Worm (Caenorhabditis elegans) whole organism, L3 larva: Measurements from ENCODE around the gene ZK54.3.

Experiments
- R02D3.7 ChIP-seq: fragments of 150-350 bp; optimal IDR thresholded peaks from 2 replicates; lab custom pipeline; 2014; ENCODE audit warnings: missing biosample characterization, missing genetic modification characterization
- ama-1 ChIP-seq: fragments of 150-350 bp; optimal IDR thresholded peaks from 2 replicates; lab custom pipeline; 2018
- ceh-16 ChIP-seq: sonication (generic microtip); optimal IDR thresholded peaks from 2 replicates; lab custom pipeline; 2017; ENCODE audit warnings: missing biosample characterization, missing genetic modification characterization
- ceh-28 ChIP-seq: fragments of 150-350 bp; optimal IDR thresholded peaks from 2 replicates; lab custom pipeline; 2014; ENCODE audit warnings: missing biosample characterization, missing genetic modification reagents, missing genetic modification characterization
- ceh-82 ChIP-seq: fragments of 150-350 bp; optimal IDR thresholded peaks from 2 replicates; lab custom pipeline; 2014; ENCODE audit warnings: missing biosample characterization, missing genetic modification characterization
- ceh-9 ChIP-seq: sonication (generic microtip); optimal IDR thresholded peaks from 2 replicates; lab custom pipeline; 2018; ENCODE audit warnings: missing biosample characterization, missing genetic modification characterization
- daf-12 ChIP-seq: fragments of 150-350 bp; optimal IDR thresholded peaks from 2 replicates; lab custom pipeline; 2014; ENCODE audit warnings: missing biosample characterization, missing genetic modification reagents, missing genetic modification characterization
- egl-27 ChIP-seq: sonication (generic microtip); optimal IDR thresholded peaks from 4 replicates; lab custom pipeline; 2017; ENCODE audit warnings: missing biosample characterization, missing genetic modification reagents, missing genetic modification characterization
- elt-1 ChIP-seq: fragments of 150-350 bp; optimal IDR thresholded peaks from 2 replicates; lab custom pipeline; 2014; ENCODE audit warnings: missing biosample characterization, missing genetic modification characterization
- elt-2 ChIP-seq: sonication (generic microtip); optimal IDR thresholded peaks from 2 replicates; lab custom pipeline; 2016; ENCODE audit warnings: missing genetic modification reagents, mild to moderate bottlenecking, missing genetic modification characterization, missing compliant biosample characterization
- elt-3 ChIP-seq, 3 experiments: fragments of 150-350 bp in 1 of 3; sonication (generic microtip) in 2 of 3; optimal IDR thresholded peaks; 2 replicates in 2 of 3; 4 replicates in 1 of 3; lab custom pipeline; 2014 to 2017; ENCODE audit warnings: missing biosample characterization in 3 of 3, missing genetic modification characterization in 3 of 3
- eor-1 ChIP-seq, 2 experiments: fragments of 150-350 bp; optimal IDR thresholded peaks; 2 replicates each; lab custom pipeline; 2014 to 2018; ENCODE audit warnings: missing biosample characterization in 2 of 2, missing genetic modification characterization in 2 of 2
- hmg-11 ChIP-seq: sonication (generic microtip); optimal IDR thresholded peaks from 2 replicates; lab custom pipeline; 2016; ENCODE audit warnings: missing genetic modification characterization, missing compliant biosample characterization
- lin-39 ChIP-seq: fragments of 150-350 bp; optimal IDR thresholded peaks from 2 replicates; lab custom pipeline; 2018; ENCODE audit warnings: missing biosample characterization, missing genetic modification reagents, missing genetic modification characterization
- mml-1 ChIP-seq: fragments of 150-350 bp; sonication (generic microtip); optimal IDR thresholded peaks from 3 replicates; lab custom pipeline; 2014; ENCODE audit warnings: missing biosample characterization, missing genetic modification characterization
- nfya-1 ChIP-seq: sonication (generic microtip); optimal IDR thresholded peaks from 2 replicates; lab custom pipeline; 2017; ENCODE audit warnings: missing genetic modification characterization, mild to moderate bottlenecking, missing compliant biosample characterization, antibody characterized with exemption, moderate library complexity; ENCODE audit not compliant: insufficient read depth
- nhr-11 ChIP-seq: fragments of 150-350 bp; optimal IDR thresholded peaks from 2 replicates; lab custom pipeline; 2014; ENCODE audit warnings: missing biosample characterization, missing genetic modification characterization
- nhr-12 ChIP-seq: fragments of 150-350 bp; optimal IDR thresholded peaks from 2 replicates; lab custom pipeline; 2014; ENCODE audit warnings: missing biosample characterization, missing genetic modification characterization
- nhr-23 ChIP-seq: fragments of 150-350 bp; optimal IDR thresholded peaks from 2 replicates; lab custom pipeline; 2014; ENCODE audit warnings: missing biosample characterization, missing genetic modification reagents, missing genetic modification characterization
- nhr-237 ChIP-seq: fragments of 150-350 bp; optimal IDR thresholded peaks from 2 replicates; lab custom pipeline; 2014; ENCODE audit warnings: missing biosample characterization, missing genetic modification characterization
- nhr-25 ChIP-seq: sonication (generic microtip); optimal IDR thresholded peaks from 2 replicates; lab custom pipeline; 2017; ENCODE audit warnings: missing biosample characterization, missing genetic modification characterization
- nhr-28 ChIP-seq: fragments of 150-350 bp; optimal IDR thresholded peaks from 2 replicates; lab custom pipeline; 2014; ENCODE audit warnings: missing biosample characterization, missing genetic modification characterization
- nhr-43 ChIP-seq: sonication (generic microtip); optimal IDR thresholded peaks from 2 replicates; lab custom pipeline; 2016; ENCODE audit warnings: mild to moderate bottlenecking, missing genetic modification characterization, missing compliant biosample characterization; ENCODE audit not compliant: poor library complexity, severe bottlenecking
- nhr-77 ChIP-seq: fragments of 150-350 bp; optimal IDR thresholded peaks from 2 replicates; lab custom pipeline; 2014; ENCODE audit warnings: missing biosample characterization, missing genetic modification characterization
- pha-4 ChIP-seq: fragments of 150-350 bp; optimal IDR thresholded peaks from 2 replicates; lab custom pipeline; 2014; ENCODE audit warnings: missing biosample characterization, missing genetic modification reagents, missing genetic modification characterization
- pqm-1 ChIP-seq: fragments of 150-350 bp; optimal IDR thresholded peaks from 2 replicates; lab custom pipeline; 2017; ENCODE audit warnings: missing biosample characterization, missing genetic modification characterization, inconsistent platforms
- skn-1 ChIP-seq: fragments of 150-350 bp; optimal IDR thresholded peaks from 2 replicates; lab custom pipeline; 2014; ENCODE audit warnings: missing biosample characterization, missing genetic modification characterization
- snpc-4 ChIP-seq: fragments of 150-350 bp; optimal IDR thresholded peaks from 2 replicates; lab custom pipeline; 2014; ENCODE audit warnings: missing biosample characterization, missing genetic modification characterization
- unc-39 ChIP-seq: sonication (generic microtip); optimal IDR thresholded peaks from 4 replicates; lab custom pipeline; 2017; ENCODE audit warnings: missing biosample characterization, missing genetic modification characterization
- zag-1 ChIP-seq: fragments of 150-350 bp; optimal IDR thresholded peaks from 2 replicates; lab custom pipeline; 2014; ENCODE audit warnings: missing biosample characterization, missing genetic modification characterization
- ztf-11 ChIP-seq: fragments of 150-350 bp; optimal IDR thresholded peaks from 2 replicates; lab custom pipeline; 2014; ENCODE audit warnings: missing biosample characterization, missing genetic modification characterization
- ztf-4 ChIP-seq: fragments of 150-350 bp; optimal IDR thresholded peaks from 2 replicates; lab custom pipeline; 2014; ENCODE audit warnings: missing biosample characterization, missing genetic modification characterization

The ZK54.3 gene

ce11 chrX:17513507-17514113 is 46.8 kb upstream of the ZK54.3 start, which contains the start of gene nhr-1 (continued):
- TF ChIP-seq ztf-11 = no peak
- TF ChIP-seq ceh-82 (tag; lab: Kevin White, UChicago) = peak; percentile 15
- TF ChIP-seq nhr-12 (tag; lab: Kevin White, UChicago) = no peak
- peak; percentile 45 for TF ChIP-seq R02D3.7 (tag; lab: Kevin White, UChicago)
- peak; percentile 62 for TF ChIP-seq egl-27 (tag; lab: Kevin White, UChicago)
- no peak for TF ChIP-seq unc-39 (tag; lab: Kevin White, UChicago)

- no peak for TF ChIP-seq nhr-77
- no peak for TF ChIP-seq skn-1 (tag; lab: Kevin White, UChicago)
- no peak for TF ChIP-seq nhr-11 (tag; lab: Kevin White, UChicago)
- TF ChIP-seq nhr-28 (tag; lab: Kevin White, UChicago) = no peak
- no peak for TF ChIP-seq ceh-82 (tag; lab: Kevin White, UChicago)
- no peak for TF ChIP-seq nhr-237 (tag; lab: Kevin White, UChicago)
- TF ChIP-seq snpc-4 (tag; lab: Kevin White, UChicago) = no peak
- no peak for TF ChIP-seq nhr-43 (tag; lab: Kevin White, UChicago)
- TF ChIP-seq mml-1 = no peak
- TF ChIP-seq ztf-11 = no peak
- no peak for TF ChIP-seq nfya-1 (tag; lab: Kevin White, UChicago)
- TF ChIP-seq ceh-9 (tag; lab: Kevin White, UChicago) = no peak
- TF ChIP-seq nhr-23 (tag; lab: Kevin White, UChicago) = no peak
- no peak for TF ChIP-seq ceh-28 (tag; lab: Kevin White, UChicago)
- peak; percentile 88 for TF ChIP-seq elt-1 (tag; lab: Kevin White, UChicago)
- TF ChIP-seq R02D3.7 (tag; lab: Kevin White, UChicago) = no peak
- peak; percentile 35 for TF ChIP-seq elt-2 (tag; lab: Kevin White, UChicago)
- TF ChIP-seq eor-1 (tag; optimal IDR thresholded peaks at IDR 0.05; lab: Kevin White, UChicago) = no peak
- no peak for TF ChIP-seq pha-4
- no peak for TF ChIP-seq nhr-25 (tag; lab: Kevin White, UChicago)
- TF ChIP-seq pqm-1 (tag; lab: Kevin White, UChicago) = peak; percentile 35
Observed at ce11 chrX:17510523-17510922, 43.7 kb upstream of the ZK54.3 start.

- no peak for TF ChIP-seq lin-39 (tag; lab: Kevin White, UChicago)
- peak; percentile 60 for TF ChIP-seq pha-4
- no peak for TF ChIP-seq ztf-4 (tag; lab: Kevin White, UChicago)
- TF ChIP-seq elt-2 (tag; lab: Kevin White, UChicago) = peak; percentile 80
- TF ChIP-seq skn-1 (tag; lab: Kevin White, UChicago) = no peak
- TF ChIP-seq daf-12 (tag; lab: Kevin White, UChicago) = no peak
- TF ChIP-seq pqm-1 (tag; lab: Kevin White, UChicago) = peak; percentile 54
Observed at ce11 chrX:17509048-17509776, 42.4 kb upstream of the ZK54.3 start.

- TF ChIP-seq nfya-1 (tag; lab: Kevin White, UChicago) = no peak
- TF ChIP-seq snpc-4 (tag; lab: Kevin White, UChicago) = no peak
- no peak for TF ChIP-seq ceh-16 (tag; lab: Kevin White, UChicago)
- TF ChIP-seq zag-1 (tag; lab: Kevin White, UChicago) = no peak
- TF ChIP-seq hmg-11 = no peak
- TF ChIP-seq elt-1 (tag; lab: Kevin White, UChicago) = no peak
- no peak for TF ChIP-seq ceh-9 (tag; lab: Kevin White, UChicago)
- TF ChIP-seq ceh-28 (tag; lab: Kevin White, UChicago) = no peak
- TF ChIP-seq ztf-4 (tag; lab: Kevin White, UChicago) = no peak
- no peak for TF ChIP-seq skn-1 (tag; lab: Kevin White, UChicago)
- no peak for TF ChIP-seq elt-3 (tag; optimal IDR thresholded peaks at IDR 0.05; lab: Kevin White, UChicago)
- TF ChIP-seq ama-1 (lab: Kevin White, UChicago) = no peak
Observed at ce11 chrX:17508137-17508536, 41.3 kb upstream of the ZK54.3 start.
